Fruit fly (Drosophila melanogaster) whole organism, embryonic: ENCODE measurements around the gene CG7943.

Experiments
- Abd-B ChIP-seq: fragments of 200-800 bp; sonication (Bioruptor generic); optimal IDR thresholded peaks from 2 replicates; lab custom pipeline; 2018; ENCODE audit warnings: missing biosample characterization, mild to moderate bottlenecking, missing genetic modification characterization, moderate library complexity
- Ada2b ChIP-seq: fragments of 200-800 bp; sonication (Bioruptor generic); IDR thresholded peaks from 2 replicates; pipeline ENCODE4 v1.3.6; 2022; ENCODE audit warnings: missing biosample characterization, missing genetic modification characterization
- Awh ChIP-seq: fragments of 200-800 bp; sonication (Bioruptor generic); IDR thresholded peaks from 2 replicates; pipeline ENCODE4, ENCODE4 v1.3.6; 2022; ENCODE audit warnings: missing biosample characterization, missing genetic modification characterization
- Bgb ChIP-seq: fragments of 200-800 bp; sonication (Bioruptor generic); IDR thresholded peaks from 2 replicates; pipeline ENCODE4 v1.3.6; 2022; ENCODE audit warnings: missing biosample characterization, missing genetic modification characterization; ENCODE audit not compliant: partially characterized antibody
- Blimp-1 ChIP-seq: fragments of 200-800 bp; sonication (Bioruptor generic); optimal IDR thresholded peaks from 3 replicates; lab custom pipeline; 2018; ENCODE audit warnings: missing biosample characterization, missing genetic modification characterization, mild to moderate bottlenecking, moderate library complexity, missing genetic modification reagents
- CG10543 ChIP-seq: fragments of 200-800 bp; sonication (Bioruptor generic); optimal IDR thresholded peaks from 3 replicates; lab custom pipeline; 2017; ENCODE audit warnings: missing biosample characterization, mild to moderate bottlenecking, missing genetic modification characterization, moderate library complexity
- CG10979 ChIP-seq: fragments of 200-800 bp; sonication (Bioruptor generic); optimal IDR thresholded peaks from 2 replicates; lab custom pipeline; 2018; ENCODE audit warnings: missing biosample characterization, mild to moderate bottlenecking, missing genetic modification characterization, moderate library complexity
- CG12104 ChIP-seq: fragments of 200-800 bp; sonication (Bioruptor generic); optimal IDR thresholded peaks from 3 replicates; lab custom pipeline; 2016; ENCODE audit warnings: missing biosample characterization, missing genetic modification characterization
- CG12219 ChIP-seq: fragments of 200-800 bp; sonication (Bioruptor generic); optimal IDR thresholded peaks from 3 replicates; lab custom pipeline; 2018; ENCODE audit warnings: missing biosample characterization, mild to moderate bottlenecking, missing genetic modification characterization
- CG12299 ChIP-seq: fragments of 200-800 bp; sonication (Bioruptor generic); optimal IDR thresholded peaks from 2 replicates; lab custom pipeline; 2018; ENCODE audit warnings: missing biosample characterization, mild to moderate bottlenecking, missing genetic modification characterization
- CG15269 ChIP-seq: fragments of 200-800 bp; sonication (Bioruptor generic); optimal IDR thresholded peaks from 2 replicates; lab custom pipeline; 2018; ENCODE audit warnings: missing biosample characterization, mild to moderate bottlenecking, missing genetic modification characterization, moderate library complexity
- CG1603 ChIP-seq: fragments of 200-800 bp; sonication (Bioruptor generic); optimal IDR thresholded peaks from 2 replicates; lab custom pipeline; 2019; ENCODE audit warnings: missing biosample characterization, mild to moderate bottlenecking, missing genetic modification characterization, moderate library complexity
- CG17361 ChIP-seq: fragments of 200-800 bp; sonication (Bioruptor generic); IDR thresholded peaks from 3 replicates; pipeline ENCODE4 v1.3.6; 2022; ENCODE audit warnings: missing biosample characterization, missing genetic modification characterization
- CG17612 ChIP-seq: fragments of 200-800 bp; sonication (Bioruptor generic); IDR thresholded peaks from 2 replicates; pipeline ENCODE4 v1.3.6; 2022; ENCODE audit warnings: missing biosample characterization, missing genetic modification characterization
- CG18262 ChIP-seq: fragments of 200-800 bp; optimal IDR thresholded peaks from 3 replicates; lab custom pipeline; 2019; ENCODE audit warnings: missing biosample characterization, mild to moderate bottlenecking, missing genetic modification characterization, moderate library complexity
- CG2875 ChIP-seq: fragments of 200-800 bp; sonication (Bioruptor generic); optimal IDR thresholded peaks from 2 replicates; lab custom pipeline; 2017; ENCODE audit warnings: missing biosample characterization, mild to moderate bottlenecking, missing genetic modification characterization, missing genetic modification reagents
- CG3065 ChIP-seq: fragments of 200-800 bp; sonication (Bioruptor generic); optimal IDR thresholded peaks from 2 replicates; lab custom pipeline; 2016; ENCODE audit warnings: missing biosample characterization, missing genetic modification characterization
- CG32772 ChIP-seq: fragments of 200-800 bp; sonication (Bioruptor generic); IDR thresholded peaks from 2 replicates; pipeline ENCODE4 v1.3.6; 2022; ENCODE audit warnings: missing biosample characterization, missing genetic modification characterization
- CG3281 ChIP-seq: fragments of 200-800 bp; sonication (Bioruptor generic); optimal IDR thresholded peaks from 3 replicates; lab custom pipeline; 2017; ENCODE audit warnings: missing biosample characterization, mild to moderate bottlenecking, missing genetic modification characterization
- CG3407 ChIP-seq: fragments of 200-800 bp; sonication (Bioruptor generic); optimal IDR thresholded peaks from 2 replicates; lab custom pipeline; 2018; ENCODE audit warnings: missing biosample characterization, mild to moderate bottlenecking, missing genetic modification characterization
- CG4424 ChIP-seq: fragments of 200-800 bp; sonication (Bioruptor generic); optimal IDR thresholded peaks from 3 replicates; lab custom pipeline; 2016; ENCODE audit warnings: missing biosample characterization, missing genetic modification characterization
- Chrac-16 ChIP-seq: fragments of 200-800 bp; sonication (Bioruptor generic); optimal IDR thresholded peaks from 3 replicates; lab custom pipeline; 2016; ENCODE audit warnings: missing biosample characterization, missing genetic modification characterization
- E2f2 ChIP-seq: fragments of 200-800 bp; sonication (Bioruptor generic); IDR thresholded peaks from 2 replicates; pipeline ENCODE4 v1.3.6; 2022; ENCODE audit warnings: missing biosample characterization, missing genetic modification characterization
- Fer2 ChIP-seq: fragments of 200-800 bp; sonication (Bioruptor generic); optimal IDR thresholded peaks from 2 replicates; lab custom pipeline; 2018; ENCODE audit warnings: missing biosample characterization, mild to moderate bottlenecking, missing genetic modification characterization, moderate library complexity
- H2.0 ChIP-seq: fragments of 200-800 bp; sonication (Bioruptor generic); IDR thresholded peaks from 2 replicates; pipeline ENCODE4 v1.3.6; 2022; ENCODE audit warnings: missing biosample characterization, missing genetic modification characterization
- Hand ChIP-seq: fragments of 200-800 bp; sonication (Bioruptor generic); optimal IDR thresholded peaks from 2 replicates; lab custom pipeline; 2017; ENCODE audit warnings: mild to moderate bottlenecking, missing biosample characterization, missing genetic modification reagents, missing genetic modification characterization
- Hr39 ChIP-seq: fragments of >200 bp; optimal IDR thresholded peaks from 2 replicates; lab custom pipeline; 2017
- Myb ChIP-seq: fragments of 200-800 bp; sonication (Bioruptor generic); optimal IDR thresholded peaks from 2 replicates; lab custom pipeline; 2016; ENCODE audit warnings: missing biosample characterization, missing genetic modification characterization
- NfI ChIP-seq: fragments of 200-800 bp; sonication (Bioruptor generic); optimal IDR thresholded peaks from 3 replicates; lab custom pipeline; 2018; ENCODE audit warnings: missing biosample characterization, mild to moderate bottlenecking, missing genetic modification characterization, moderate library complexity
- Oli ChIP-seq: fragments of 200-800 bp; sonication (Bioruptor generic); optimal IDR thresholded peaks from 2 replicates; lab custom pipeline; 2018; ENCODE audit warnings: missing biosample characterization, mild to moderate bottlenecking, missing genetic modification characterization, moderate library complexity
- Optix ChIP-seq: fragments of 200-800 bp; sonication (Bioruptor generic); IDR thresholded peaks from 3 replicates; pipeline ENCODE4 v1.3.6; 2022; ENCODE audit warnings: missing biosample characterization, missing genetic modification characterization
- Rfx ChIP-seq: fragments of 200-800 bp; sonication (Bioruptor generic); IDR thresholded peaks from 2 replicates; pipeline ENCODE4 v1.3.6; 2022; ENCODE audit warnings: missing biosample characterization, missing genetic modification characterization
- Stat92E ChIP-seq, 3 experiments: fragments of >200 bp in 2 of 3; fragments of 200-800 bp in 1 of 3; sonication (Bioruptor generic) in 1 of 3; optimal IDR thresholded peaks; 2 replicates each; lab custom pipeline; 2017 to 2019; ENCODE audit warnings: missing biosample characterization in 3 of 3, missing genetic modification characterization in 3 of 3, mild to moderate bottlenecking in 1 of 3, moderate library complexity in 1 of 3
- Xbp1 ChIP-seq: fragments of 200-800 bp; sonication (Bioruptor generic); optimal IDR thresholded peaks from 3 replicates; lab custom pipeline; 2016; ENCODE audit warnings: missing biosample characterization, mild to moderate bottlenecking, missing genetic modification characterization
- az2 ChIP-seq: fragments of 200-800 bp; sonication (Bioruptor generic); optimal IDR thresholded peaks from 3 replicates; lab custom pipeline; 2016; ENCODE audit warnings: missing biosample characterization, missing genetic modification characterization
- br ChIP-seq: fragments of >200 bp; optimal IDR thresholded peaks from 2 replicates; lab custom pipeline; 2017
- bsh ChIP-seq, 2 experiments: fragments of 200-800 bp; sonication (Bioruptor generic); optimal IDR thresholded peaks; 2 replicates each; lab custom pipeline; 2017 to 2018; ENCODE audit warnings: mild to moderate bottlenecking in 2 of 2, missing biosample characterization in 2 of 2, missing genetic modification characterization in 2 of 2, moderate library complexity in 1 of 2
- chm ChIP-seq: fragments of 200-800 bp; sonication (Bioruptor generic); IDR thresholded peaks from 2 replicates; pipeline ENCODE4 v1.3.6; 2022; ENCODE audit warnings: missing biosample characterization, missing genetic modification characterization
- ci ChIP-seq: fragments of 200-800 bp; sonication (Bioruptor generic); IDR thresholded peaks from 3 replicates; pipeline ENCODE4 v1.3.6; 2022; ENCODE audit warnings: missing biosample characterization, missing genetic modification characterization
- croc ChIP-seq: fragments of 200-800 bp; sonication (Bioruptor generic); conservative IDR thresholded peaks from 3 replicates; pipeline ENCODE4 v1.3.6; 2022; ENCODE audit warnings: missing biosample characterization, missing genetic modification characterization
- ind ChIP-seq: fragments of 200-800 bp; sonication (Bioruptor generic); optimal IDR thresholded peaks from 3 replicates; lab custom pipeline; 2016; ENCODE audit warnings: missing biosample characterization, missing genetic modification characterization
- ken ChIP-seq: fragments of 200-800 bp; sonication (Bioruptor generic); IDR thresholded peaks from 3 replicates; pipeline ENCODE4 v1.3.6; 2022; ENCODE audit warnings: missing biosample characterization, missing genetic modification characterization
- nmo ChIP-seq: fragments of 200-800 bp; sonication (Bioruptor generic); optimal IDR thresholded peaks from 2 replicates; lab custom pipeline; 2018; ENCODE audit warnings: missing biosample characterization, mild to moderate bottlenecking, missing genetic modification characterization, moderate library complexity
- oc ChIP-seq: fragments of 200-800 bp; sonication (Bioruptor generic); optimal IDR thresholded peaks from 2 replicates; lab custom pipeline; 2018; ENCODE audit warnings: missing biosample characterization, mild to moderate bottlenecking, missing genetic modification characterization, moderate library complexity
- pho ChIP-seq: fragments of 200-800 bp; sonication (Bioruptor generic); optimal IDR thresholded peaks from 2 replicates; lab custom pipeline; 2016; ENCODE audit warnings: missing biosample characterization, missing genetic modification characterization
- prd ChIP-seq, 3 experiments: fragments of >200 bp in 2 of 3; fragments of 200-800 bp in 1 of 3; sonication (Bioruptor generic) in 1 of 3; optimal IDR thresholded peaks in 2 of 3; IDR thresholded peaks in 1 of 3; 2 replicates in 2 of 3; 3 replicates in 1 of 3; pipeline versions ENCODE4 v1.3.6 to Lab custom; 2017 to 2022; ENCODE audit warnings: missing biosample characterization in 1 of 3, missing genetic modification characterization in 1 of 3
- sc ChIP-seq, 3 experiments: fragments of >200 bp in 2 of 3; fragments of 200-800 bp in 1 of 3; sonication (Bioruptor generic) in 1 of 3; optimal IDR thresholded peaks; 2 replicates in 2 of 3; 3 replicates in 1 of 3; lab custom pipeline; 2017; ENCODE audit warnings: mild to moderate bottlenecking in 1 of 3, missing biosample characterization in 1 of 3, missing genetic modification characterization in 1 of 3, missing genetic modification reagents in 1 of 3
- slbo ChIP-seq: fragments of 200-800 bp; sonication (Bioruptor generic); IDR thresholded peaks from 2 replicates; pipeline ENCODE4 v1.3.6; 2022; ENCODE audit warnings: missing biosample characterization, missing genetic modification characterization
- trem ChIP-seq: fragments of 200-800 bp; optimal IDR thresholded peaks from 3 replicates; lab custom pipeline; 2019; ENCODE audit warnings: missing biosample characterization, mild to moderate bottlenecking, missing genetic modification characterization, moderate library complexity
- tup ChIP-seq: fragments of 200-800 bp; sonication (Bioruptor generic); optimal IDR thresholded peaks from 2 replicates; lab custom pipeline; 2016; ENCODE audit warnings: missing biosample characterization, mild to moderate bottlenecking, missing genetic modification characterization, moderate library complexity

CG7943 gene

dm6 chr3R:30083215-30083614, 36.9 kb downstream of the CG7943 start (continued):
- TF ChIP-seq slbo (GFP tag; lab: Robert Waterston, UW) = peak; percentile 38; the same call in 1 of the 2 replicates
- no peak for TF ChIP-seq br (lab: Kevin White, UChicago)
- 0 out of 2 replicates have a peak, but pooled peaks have one; percentile 21 for TF ChIP-seq CG32772 (GFP tag; lab: Robert Waterston, UW)
- no peak for TF ChIP-seq CG2875 (GFP tag; lab: Kevin White, UChicago)
- no peak for TF ChIP-seq Hand (GFP tag; lab: Kevin White, UChicago)
- no peak for TF ChIP-seq CG3281
- TF ChIP-seq Awh = peak; percentile 29; the same call in 1 of the 2 replicates
- TF ChIP-seq croc (GFP tag; lab: Robert Waterston, UW) = no peak
- TF ChIP-seq az2 (GFP tag; lab: Kevin White, UChicago) = peak; percentile 5
- TF ChIP-seq tup = no peak
- no peak for TF ChIP-seq CG17612 (GFP tag; lab: Robert Waterston, UW)
- peak; percentile 40 for TF ChIP-seq Blimp-1 (GFP tag; lab: Kevin White, UChicago)
- TF ChIP-seq nmo (GFP tag; lab: Kevin White, UChicago) = peak; percentile 3
- TF ChIP-seq H2.0 = no peak
- TF ChIP-seq CG1603 (tag; lab: Kevin White, UChicago) = peak; percentile 16
- no peak for TF ChIP-seq CG4424
- TF ChIP-seq CG12104 (GFP tag; lab: Kevin White, UChicago) = no peak
- peak; percentile 19 for TF ChIP-seq CG15269 (tag; lab: Kevin White, UChicago)
- peak; percentile 40 for TF ChIP-seq Oli (tag; lab: Kevin White, UChicago)
- no peak for TF ChIP-seq pho (GFP tag; lab: Kevin White, UChicago)
- peak in 1 of 2 experiments; percentile 35 for TF ChIP-seq bsh (GFP tag; optimal IDR thresholded peaks at IDR 0.05; lab: Kevin White, UChicago)
- no peak for TF ChIP-seq Fer2
- TF ChIP-seq oc = no peak
- no peak for TF ChIP-seq chm (GFP tag; lab: Robert Waterston, UW)
- no peak for TF ChIP-seq CG10543
- TF ChIP-seq Myb = no peak
- TF ChIP-seq prd (optimal IDR thresholded peaks at IDR 0.05; lab: Kevin White, UChicago) = no peak
- peak; percentile 26; the same call in 1 of the 3 replicates for TF ChIP-seq prd (GFP tag; IDR thresholded peaks at IDR 0.05; lab: Robert Waterston, UW)
- peak; percentile 26 for TF ChIP-seq Abd-B (GFP tag; lab: Kevin White, UChicago)
- no peak for TF ChIP-seq Stat92E (GFP tag; optimal IDR thresholded peaks at IDR 0.05; lab: Kevin White, UChicago)
- TF ChIP-seq CG12299 (tag; lab: Kevin White, UChicago) = no peak
- TF ChIP-seq CG18262 (tag; lab: Kevin White, UChicago) = peak; percentile 6
- TF ChIP-seq Rfx (GFP tag; lab: Robert Waterston, UW) = 0 out of 2 replicates have a peak, but pooled peaks have one; percentile 15
- no peak for TF ChIP-seq NfI (GFP tag; lab: Kevin White, UChicago)
- TF ChIP-seq CG12219 (GFP tag; lab: Kevin White, UChicago) = no peak
- no peak for TF ChIP-seq Bgb (GFP tag; lab: Robert Waterston, UW)
- peak; percentile 16 for TF ChIP-seq ind (GFP tag; lab: Kevin White, UChicago)
- TF ChIP-seq CG10979 (tag; lab: Kevin White, UChicago) = peak; percentile 0
- TF ChIP-seq Xbp1 = peak; percentile 15
- TF ChIP-seq E2f2 (GFP tag; lab: Robert Waterston, UW) = peak; percentile 8; the same call in 1 of the 2 replicates
- no peak for TF ChIP-seq CG3407
- TF ChIP-seq ken (GFP tag; lab: Robert Waterston, UW) = no peak
- TF ChIP-seq sc (optimal IDR thresholded peaks at IDR 0.05; lab: Kevin White, UChicago) = no peak
- TF ChIP-seq sc (GFP tag; optimal IDR thresholded peaks at IDR 0.05; lab: Kevin White, UChicago) = no peak
- peak; percentile 41; the same call in 1 of the 3 replicates for TF ChIP-seq ci
- TF ChIP-seq Hr39 (lab: Kevin White, UChicago) = no peak
- TF ChIP-seq CG17361 = 0 out of 3 replicates have a peak, but pooled peaks have one; percentile 13
- no peak for TF ChIP-seq CG3065 (GFP tag; lab: Kevin White, UChicago)
- TF ChIP-seq Chrac-16 = no peak
- no peak for TF ChIP-seq Optix (GFP tag; lab: Robert Waterston, UW)
- TF ChIP-seq trem (tag; lab: Kevin White, UChicago) = no peak
- no peak for TF ChIP-seq Ada2b
